Fruit fly (Drosophila melanogaster): ENCODE results near the gene dac.

Gene dac

dm6 chr2L:16486001-16486793, 399 bp upstream of the dac start (continued):
- TF ChIP-seq E2f2 (GFP tag; IDR thresholded peaks at IDR 0.05), result no peak
- no peak for TF ChIP-seq crp (GFP tag; optimal IDR thresholded peaks at IDR 0.05)
- TF ChIP-seq CG15514 (GFP tag; optimal IDR thresholded peaks at IDR 0.05), result no peak
- no peak for TF ChIP-seq Aef1 (GFP tag; IDR thresholded peaks at IDR 0.05)
- peak; percentile 38 for TF ChIP-seq CG8089 (GFP tag; optimal IDR thresholded peaks at IDR 0.05)
- TF ChIP-seq CG12391 (tag; optimal IDR thresholded peaks at IDR 0.05), result no peak
- no peak for TF ChIP-seq tin (GFP tag; optimal IDR thresholded peaks at IDR 0.05)
- peak; percentile 40 for TF ChIP-seq CG18599 (GFP tag; optimal IDR thresholded peaks at IDR 0.05)
- no peak for TF ChIP-seq CG18011 (GFP tag; optimal IDR thresholded peaks at IDR 0.05)
- TF ChIP-seq Awh (GFP tag; IDR thresholded peaks at IDR 0.05), result peak; percentile 31; the same call in 1 of the 2 replicates
- TF ChIP-seq wdn (GFP tag; IDR thresholded peaks at IDR 0.05), result no peak
- TF ChIP-seq CG5180 (GFP tag; optimal IDR thresholded peaks at IDR 0.05), result no peak
- TF ChIP-seq CG11504 (tag; optimal IDR thresholded peaks at IDR 0.05), result peak; percentile 25
- TF ChIP-seq Pdp1 (GFP tag; optimal IDR thresholded peaks at IDR 0.05), result peak in 1 of 2 experiments; percentile 90
- TF ChIP-seq CG4360 (GFP tag; IDR thresholded peaks at IDR 0.05), result peak; percentile 43
- TF ChIP-seq CG11247 (GFP tag; IDR thresholded peaks at IDR 0.05), result 0 out of 2 replicates have a peak, but pooled peaks have one; percentile 26
- TF ChIP-seq CG2116 (GFP tag; optimal IDR thresholded peaks at IDR 0.05), result peak; percentile 18
- TF ChIP-seq CG7839 (tag; optimal IDR thresholded peaks at IDR 0.05), result peak; percentile 18
- peak in 1 of 2 experiments; percentile 68 for TF ChIP-seq tll (GFP tag; optimal IDR thresholded peaks at IDR 0.05)
- no peak for TF ChIP-seq Scr (GFP tag; IDR thresholded peaks at IDR 0.05; ENCODE audit: partially characterized antibody)
- TF ChIP-seq aop (GFP tag; IDR thresholded peaks at IDR 0.05), result no peak
- no peak for TF ChIP-seq Dek (tag; optimal IDR thresholded peaks at IDR 0.05)
- peak; percentile 13 for TF ChIP-seq Sry-β (GFP tag; optimal IDR thresholded peaks at IDR 0.05)
- TF ChIP-seq tap (tag; optimal IDR thresholded peaks at IDR 0.05), result no peak
- no peak for TF ChIP-seq Opbp (GFP tag; IDR thresholded peaks at IDR 0.05; ENCODE audit: partially characterized antibody)
- peak; percentile 49 for TF ChIP-seq caup (GFP tag; optimal IDR thresholded peaks at IDR 0.05; ENCODE audit: severe bottlenecking)
- no peak for TF ChIP-seq ato (GFP tag; IDR thresholded peaks at IDR 0.05; ENCODE audit: partially characterized antibody)
- TF ChIP-seq Taf1 (GFP tag; IDR thresholded peaks at IDR 0.05), result no peak
- TF ChIP-seq nom (GFP tag; optimal IDR thresholded peaks at IDR 0.05), result no peak
- peak; percentile 4 for TF ChIP-seq CG11723 (GFP tag; optimal IDR thresholded peaks at IDR 0.05)
- TF ChIP-seq CG10543 (GFP tag; optimal IDR thresholded peaks at IDR 0.05), result peak; percentile 20
- no peak for TF ChIP-seq CG10654 (GFP tag; optimal IDR thresholded peaks at IDR 0.05)
- peak; percentile 18 for TF ChIP-seq zfh2 (GFP tag; optimal IDR thresholded peaks at IDR 0.05)
- peak; percentile 10 for TF ChIP-seq shn (GFP tag; optimal IDR thresholded peaks at IDR 0.05)
- TF ChIP-seq CG10366 (GFP tag; IDR thresholded peaks at IDR 0.05), result no peak
- TF ChIP-seq CG4282 (GFP tag; optimal IDR thresholded peaks at IDR 0.05), result peak; percentile 40
- TF ChIP-seq Ptx1 (GFP tag; IDR thresholded peaks at IDR 0.05), result peak; percentile 12; the same call in 1 of the 2 replicates
- TF ChIP-seq YL-1 (GFP tag; optimal IDR thresholded peaks at IDR 0.05), result no peak
- TF ChIP-seq mam (GFP tag; optimal IDR thresholded peaks at IDR 0.05), result no peak
- no peak for TF ChIP-seq CkIIα-i1 (GFP tag; IDR thresholded peaks at IDR 0.05)
- TF ChIP-seq eyg (GFP tag; optimal IDR thresholded peaks at IDR 0.05), result peak; percentile 42
- TF ChIP-seq CG8281 (tag; optimal IDR thresholded peaks at IDR 0.05), result peak; percentile 50
- TF ChIP-seq trem (tag; optimal IDR thresholded peaks at IDR 0.05), result no peak
- no peak for TF ChIP-seq CG17612 (GFP tag; IDR thresholded peaks at IDR 0.05)
- peak; percentile 4 for TF ChIP-seq unpg (GFP tag; optimal IDR thresholded peaks at IDR 0.05)
- TF ChIP-seq bsh (GFP tag; optimal IDR thresholded peaks at IDR 0.05), result peak in 1 of 2 experiments; percentile 18
- peak; percentile 62 for TF ChIP-seq abd-A (tag; optimal IDR thresholded peaks at IDR 0.05)

Data from whole organism, embryonic.